Fruit fly (Drosophila melanogaster): Measurements from ENCODE around the gene Sas10.
A peak's percentile ranks its signal among the peaks of the same experiment; 100 is the strongest.

The Sas10 gene

dm6 chrX:5308963-5309362 is 8.2 kb upstream of the Sas10 start, which contains the start of the genes Cdk7 and snf (continued):
- TF ChIP-seq CG1024 (GFP tag; IDR thresholded peaks at IDR 0.05) (no peak), CG9932 (GFP tag; IDR thresholded peaks at IDR 0.05) (peak; percentile 56), CG12659 (GFP tag; optimal IDR thresholded peaks at IDR 0.05) (peak; percentile 66), CG17912 (GFP tag; optimal IDR thresholded peaks at IDR 0.05) (no peak), CG9817 (tag; optimal IDR thresholded peaks at IDR 0.05) (peak; percentile 5), klu (GFP tag; IDR thresholded peaks at IDR 0.05) (no peak), org-1 (GFP tag; optimal IDR thresholded peaks at IDR 0.05) (no peak), Vsx1 (GFP tag; optimal IDR thresholded peaks at IDR 0.05) (no peak), Hand (GFP tag; optimal IDR thresholded peaks at IDR 0.05) (no peak), yki (optimal IDR thresholded peaks at IDR 0.05) (no peak), CG4424 (GFP tag; optimal IDR thresholded peaks at IDR 0.05) (peak; percentile 40), CG2875 (GFP tag; optimal IDR thresholded peaks at IDR 0.05) (no peak), CG4617 (GFP tag; optimal IDR thresholded peaks at IDR 0.05; ENCODE audit: borderline replicate concordance) (peak; percentile 45), gsb-n (tag; optimal IDR thresholded peaks at IDR 0.05) (no peak), MBD-R2 (GFP tag; IDR thresholded peaks at IDR 0.05) (peak; percentile 68), her (GFP tag; optimal IDR thresholded peaks at IDR 0.05) (peak; percentile 42), inv (GFP tag; IDR thresholded peaks at IDR 0.05; ENCODE audit: partially characterized antibody) (peak; percentile 82), tap (tag; optimal IDR thresholded peaks at IDR 0.05) (no peak), mam (GFP tag; optimal IDR thresholded peaks at IDR 0.05) (peak; percentile 70), Taf1 (GFP tag; IDR thresholded peaks at IDR 0.05) (no peak), CG11504 (tag; optimal IDR thresholded peaks at IDR 0.05) (no peak), cato (GFP tag; optimal IDR thresholded peaks at IDR 0.05; ENCODE audit: borderline replicate concordance) (no peak), cwo (GFP tag; optimal IDR thresholded peaks at IDR 0.05) (no peak), CG18764 (GFP tag; optimal IDR thresholded peaks at IDR 0.05) (peak; percentile 83), CG32767 (GFP tag; IDR thresholded peaks at IDR 0.05) (no peak), Bteb2 (GFP tag; optimal IDR thresholded peaks at IDR 0.05) (peak; percentile 42), repo (GFP tag; optimal IDR thresholded peaks at IDR 0.05) (peak; percentile 1), CG13894 (tag; optimal IDR thresholded peaks at IDR 0.05) (no peak), CG3163 (GFP tag; optimal IDR thresholded peaks at IDR 0.05) (peak; percentile 38), crp (GFP tag; optimal IDR thresholded peaks at IDR 0.05) (peak in 1 of 2 experiments; percentile 5), CG3847 (GFP tag; IDR thresholded peaks at IDR 0.05) (peak; percentile 53), CoRest (tag; optimal IDR thresholded peaks at IDR 0.05) (peak; percentile 40), gce (GFP tag; IDR thresholded peaks at IDR 0.05) (no peak), CG6175 (GFP tag; IDR thresholded peaks at IDR 0.05) (no peak), pita (GFP tag; optimal IDR thresholded peaks at IDR 0.05) (no peak), Mad (GFP tag; optimal IDR thresholded peaks at IDR 0.05) (peak; percentile 32), slbo (GFP tag; IDR thresholded peaks at IDR 0.05) (peak; percentile 47; the same call in 1 of the 2 replicates), HHEX (GFP tag; optimal IDR thresholded peaks at IDR 0.05) (no peak), HLH54F (GFP tag; optimal IDR thresholded peaks at IDR 0.05) (peak; percentile 47), TFAM (GFP tag; optimal IDR thresholded peaks at IDR 0.05) (no peak), Ets97D (GFP tag; optimal IDR thresholded peaks at IDR 0.05) (peak; percentile 69), rib (GFP tag; IDR thresholded peaks at IDR 0.05) (no peak), CG8089 (GFP tag; optimal IDR thresholded peaks at IDR 0.05) (no peak), wdn (GFP tag; IDR thresholded peaks at IDR 0.05) (no peak), ac (GFP tag; optimal IDR thresholded peaks at IDR 0.05) (no peak), Side (GFP tag; optimal IDR thresholded peaks at IDR 0.05) (peak; percentile 53), zfh1 (GFP tag; IDR thresholded peaks at IDR 0.05) (peak; percentile 65; the same call in 2 of the 3 replicates), hb (GFP tag; IDR thresholded peaks at IDR 0.05; ENCODE audit: partially characterized antibody) (peak; percentile 92), CG12391 (tag; optimal IDR thresholded peaks at IDR 0.05) (peak; percentile 51), CG7372 (GFP tag; IDR thresholded peaks at IDR 0.05) (no peak), mld (GFP tag; IDR thresholded peaks at IDR 0.05; ENCODE audit: partially characterized antibody) (peak; percentile 75; the same call in 1 of the 3 replicates), CG11247 (GFP tag; IDR thresholded peaks at IDR 0.05) (no peak)

Data from whole organism, embryonic.